Worm (Caenorhabditis elegans) whole organism, mixed stage, embryonic: ENCODE measurements around the gene F57F4.1.

Experiments
- blmp-1 ChIP-seq: fragments of 150-350 bp; optimal IDR thresholded peaks from 2 replicates; lab custom pipeline; 2014; ENCODE audit warnings: missing biosample characterization, missing genetic modification characterization
- ceh-39 ChIP-seq: fragments of 150-350 bp; optimal IDR thresholded peaks from 2 replicates; lab custom pipeline; 2014; ENCODE audit warnings: missing biosample characterization, missing genetic modification characterization
- ceh-43 ChIP-seq: fragments of 200-800 bp; sonication (Bioruptor generic); optimal IDR thresholded peaks from 2 replicates; lab custom pipeline; 2018; ENCODE audit warnings: mild to moderate bottlenecking, missing genetic modification characterization, moderate library complexity, missing compliant biosample characterization
- ceh-83 ChIP-seq: fragments of 200-800 bp; sonication (Bioruptor generic); optimal IDR thresholded peaks from 2 replicates; lab custom pipeline; 2018; ENCODE audit warnings: mild to moderate bottlenecking, missing genetic modification characterization, missing compliant biosample characterization
- ces-1 ChIP-seq: fragments of 150-350 bp; optimal IDR thresholded peaks from 2 replicates; lab custom pipeline; 2014; ENCODE audit warnings: missing biosample characterization, missing genetic modification reagents, missing genetic modification characterization
- elt-1 ChIP-seq: sonication (generic microtip); optimal IDR thresholded peaks from 2 replicates; lab custom pipeline; 2017; ENCODE audit warnings: missing genetic modification characterization, mild to moderate bottlenecking, missing compliant biosample characterization, antibody characterized with exemption, moderate library complexity, borderline replicate concordance; ENCODE audit not compliant: insufficient read depth
- elt-3 ChIP-seq: fragments of 150-350 bp; optimal IDR thresholded peaks from 2 replicates; lab custom pipeline; 2014; ENCODE audit warnings: missing biosample characterization, missing genetic modification characterization
- flh-1 ChIP-seq: fragments of 200-800 bp; sonication (Bioruptor generic); optimal IDR thresholded peaks from 2 replicates; lab custom pipeline; 2018; ENCODE audit warnings: mild to moderate bottlenecking, missing genetic modification characterization, moderate library complexity, missing compliant biosample characterization
- ham-2 ChIP-seq: fragments of 200-800 bp; sonication (Bioruptor generic); optimal IDR thresholded peaks from 2 replicates; lab custom pipeline; 2018; ENCODE audit warnings: mild to moderate bottlenecking, missing genetic modification characterization, missing compliant biosample characterization
- lin-13 ChIP-seq: fragments of 150-350 bp; optimal IDR thresholded peaks from 2 replicates; lab custom pipeline; 2014; ENCODE audit warnings: missing biosample characterization, missing genetic modification characterization
- lin-32 ChIP-seq: fragments of 200-800 bp; sonication (Bioruptor generic); optimal IDR thresholded peaks from 2 replicates; lab custom pipeline; 2018; ENCODE audit warnings: mild to moderate bottlenecking, missing genetic modification characterization, missing compliant biosample characterization
- lsy-2 ChIP-seq: fragments of 150-350 bp; optimal IDR thresholded peaks from 2 replicates; lab custom pipeline; 2014; ENCODE audit warnings: missing biosample characterization, missing genetic modification characterization
- mab-5 ChIP-seq: fragments of 150-350 bp; optimal IDR thresholded peaks from 2 replicates; lab custom pipeline; 2014; ENCODE audit warnings: missing biosample characterization, missing genetic modification characterization
- mep-1 ChIP-seq: fragments of 150-350 bp; optimal IDR thresholded peaks from 2 replicates; lab custom pipeline; 2017; ENCODE audit warnings: missing biosample characterization, missing genetic modification reagents, missing genetic modification characterization, inconsistent platforms
- mls-2 ChIP-seq: sonication (generic microtip); optimal IDR thresholded peaks from 2 replicates; lab custom pipeline; 2016; ENCODE audit warnings: mild to moderate bottlenecking, missing genetic modification characterization, moderate library complexity, missing compliant biosample characterization
- nhr-12 ChIP-seq: fragments of 150-350 bp; optimal IDR thresholded peaks from 2 replicates; lab custom pipeline; 2014; ENCODE audit warnings: missing biosample characterization, missing genetic modification characterization
- nhr-2 ChIP-seq: fragments of 150-350 bp; optimal IDR thresholded peaks from 2 replicates; lab custom pipeline; 2014; ENCODE audit warnings: missing biosample characterization, missing genetic modification characterization
- nhr-237 ChIP-seq: fragments of 150-350 bp; optimal IDR thresholded peaks from 2 replicates; lab custom pipeline; 2014; ENCODE audit warnings: missing biosample characterization, missing genetic modification characterization
- nhr-28 ChIP-seq: fragments of 150-350 bp; optimal IDR thresholded peaks from 2 replicates; lab custom pipeline; 2014; ENCODE audit warnings: missing biosample characterization, missing genetic modification characterization
- nhr-76 ChIP-seq: sonication (generic microtip); optimal IDR thresholded peaks from 2 replicates; lab custom pipeline; 2017; ENCODE audit warnings: missing biosample characterization, missing genetic modification characterization
- pha-4 ChIP-seq: fragments of 150-350 bp; optimal IDR thresholded peaks from 2 replicates; lab custom pipeline; 2018; ENCODE audit warnings: missing biosample characterization, missing genetic modification reagents, missing genetic modification characterization
- sem-2 ChIP-seq: fragments of 200-800 bp; sonication (Bioruptor generic); optimal IDR thresholded peaks from 2 replicates; lab custom pipeline; 2018; ENCODE audit warnings: mild to moderate bottlenecking, missing genetic modification characterization, missing compliant biosample characterization
- sptf-1 ChIP-seq: sonication (generic microtip); optimal IDR thresholded peaks from 2 replicates; lab custom pipeline; 2017; ENCODE audit warnings: mild to moderate bottlenecking, missing genetic modification characterization, moderate library complexity, missing compliant biosample characterization
- tbx-8 ChIP-seq: fragments of 200-800 bp; sonication (Bioruptor generic); optimal IDR thresholded peaks from 2 replicates; lab custom pipeline; 2018; ENCODE audit warnings: mild to moderate bottlenecking, missing genetic modification characterization, moderate library complexity, missing compliant biosample characterization
- unc-120 ChIP-seq: sonication (generic microtip); optimal IDR thresholded peaks from 2 replicates; lab custom pipeline; 2017; ENCODE audit warnings: missing genetic modification characterization, missing compliant biosample characterization; ENCODE audit not compliant: poor library complexity, severe bottlenecking
- unc-39 ChIP-seq: fragments of 150-350 bp; optimal IDR thresholded peaks from 2 replicates; lab custom pipeline; 2014; ENCODE audit warnings: missing biosample characterization, missing genetic modification characterization
- unc-62 ChIP-seq: fragments of 150-350 bp; optimal IDR thresholded peaks from 2 replicates; lab custom pipeline; 2014; ENCODE audit warnings: missing biosample characterization, missing genetic modification reagents, missing genetic modification characterization
- zip-8 ChIP-seq: fragments of 150-350 bp; optimal IDR thresholded peaks from 2 replicates; lab custom pipeline; 2014; ENCODE audit warnings: missing biosample characterization, missing genetic modification characterization
- ztf-11 ChIP-seq: fragments of 150-350 bp; optimal IDR thresholded peaks from 2 replicates; lab custom pipeline; 2014; ENCODE audit warnings: missing biosample characterization, missing genetic modification characterization

F57F4.1 gene

ce11 chrV:6348133-6348532 is 42.1 kb upstream of the F57F4.1 start:
- TF ChIP-seq sptf-1 (tag; lab: Kevin White, UChicago) (no peak), tbx-8 (GFP tag; lab: Kevin White, UChicago) (no peak), mab-5 (no peak), nhr-12 (tag; lab: Kevin White, UChicago) (no peak), nhr-2 (tag; lab: Kevin White, UChicago) (no peak), zip-8 (tag; lab: Kevin White, UChicago) (no peak), nhr-28 (tag; lab: Kevin White, UChicago) (no peak), ceh-39 (tag; lab: Kevin White, UChicago) (no peak)
- TF ChIP-seq, all 35 proteins: peak for 0

DNA sequence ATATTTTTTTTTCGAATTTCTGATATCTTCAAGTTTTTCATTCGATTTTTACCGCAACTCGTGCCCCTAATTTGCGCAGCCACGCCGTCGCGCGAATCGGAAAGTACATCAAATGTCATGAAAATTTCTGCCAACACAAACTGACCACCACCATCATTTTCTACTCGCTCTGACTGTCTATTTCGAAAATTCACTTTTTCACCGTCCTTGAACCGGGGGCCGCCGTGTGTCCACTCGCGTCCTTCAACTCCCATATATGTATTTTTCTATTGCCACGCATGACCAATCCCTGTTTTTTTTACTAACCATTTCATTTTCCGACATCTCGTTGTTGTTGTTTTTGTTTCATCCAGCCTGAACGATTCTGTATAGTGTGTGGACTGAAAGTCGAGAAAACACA is 40.7 kb upstream of the F57F4.1 start:
- no peak for TF ChIP-seq lsy-2 (tag; lab: Kevin White, UChicago)
- no peak for TF ChIP-seq unc-39 (tag; lab: Kevin White, UChicago)
- no peak for TF ChIP-seq ham-2 (GFP tag; lab: Kevin White, UChicago)
- TF ChIP-seq nhr-12 (tag; lab: Kevin White, UChicago): no peak
- TF ChIP-seq pha-4 (tag; lab: Kevin White, UChicago): no peak
- no peak for TF ChIP-seq tbx-8 (GFP tag; lab: Kevin White, UChicago)
- no peak for TF ChIP-seq flh-1 (GFP tag; lab: Kevin White, UChicago)
- no peak for TF ChIP-seq unc-62 (GFP tag; lab: Kevin White, UChicago)
- TF ChIP-seq sptf-1 (tag; lab: Kevin White, UChicago): no peak
- no peak for TF ChIP-seq nhr-237
- TF ChIP-seq, all 35 proteins: peak for 0

DNA sequence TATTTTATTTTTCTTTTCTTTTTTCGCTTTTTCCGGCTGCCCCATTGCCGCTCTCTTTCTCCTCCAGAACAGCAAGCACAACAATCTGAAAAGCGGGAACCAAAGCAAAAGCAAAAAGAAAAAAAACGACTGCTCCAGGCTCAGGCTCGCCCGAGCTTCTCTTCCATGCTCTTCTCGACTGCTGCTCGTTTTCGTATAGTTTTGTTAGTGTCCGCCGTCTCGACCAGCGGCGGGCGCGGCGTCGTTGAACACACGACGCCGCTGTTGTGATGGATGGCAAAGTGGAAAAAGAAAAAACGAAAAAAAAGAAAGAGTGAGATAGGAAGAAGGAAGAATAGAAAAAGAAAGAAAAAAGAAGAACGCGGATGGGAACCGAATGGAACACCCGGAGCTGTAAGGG is 40.2 kb upstream of the F57F4.1 start:
- no peak for TF ChIP-seq mls-2 (tag; lab: Kevin White, UChicago)
- TF ChIP-seq nhr-2 (tag; lab: Kevin White, UChicago): no peak
- TF ChIP-seq ham-2 (GFP tag; lab: Kevin White, UChicago): no peak
- no peak for TF ChIP-seq ceh-43
- TF ChIP-seq sptf-1 (tag; lab: Kevin White, UChicago): no peak
- TF ChIP-seq nhr-12 (tag; lab: Kevin White, UChicago): no peak
- TF ChIP-seq unc-39 (tag; lab: Kevin White, UChicago): no peak
- no peak for TF ChIP-seq blmp-1 (tag; lab: Kevin White, UChicago)
- no peak for TF ChIP-seq ceh-83
- no peak for TF ChIP-seq mep-1 (tag; lab: Kevin White, UChicago)
- TF ChIP-seq lin-32 (GFP tag; lab: Kevin White, UChicago): no peak
- no peak for TF ChIP-seq ces-1 (GFP tag; lab: Kevin White, UChicago)
- TF ChIP-seq flh-1 (GFP tag; lab: Kevin White, UChicago): no peak
- no peak for TF ChIP-seq lin-13 (tag; lab: Kevin White, UChicago)
- TF ChIP-seq sem-2 (GFP tag; lab: Kevin White, UChicago): no peak
- TF ChIP-seq nhr-28 (tag; lab: Kevin White, UChicago): no peak
- TF ChIP-seq tbx-8 (GFP tag; lab: Kevin White, UChicago): no peak

- no peak for TF ChIP-seq elt-3 (tag; lab: Kevin White, UChicago)
- TF ChIP-seq nhr-237: no peak
- TF ChIP-seq blmp-1 (tag; lab: Kevin White, UChicago): peak; percentile 95
- TF ChIP-seq, all 35 proteins: peak for 1
Measured at ce11 chrV:6351122-6351521, 39.1 kb upstream of the F57F4.1 start.

ce11 chrV:6352350-6352749 is 37.9 kb upstream of the F57F4.1 start:
- TF ChIP-seq pha-4 (tag; lab: Kevin White, UChicago) (no peak), blmp-1 (tag; lab: Kevin White, UChicago) (peak; percentile 98), zip-8 (tag; lab: Kevin White, UChicago) (no peak), ham-2 (GFP tag; lab: Kevin White, UChicago) (peak; percentile 84)

- TF ChIP-seq elt-3 (tag; lab: Kevin White, UChicago): no peak
- TF ChIP-seq blmp-1 (tag; lab: Kevin White, UChicago): peak; percentile 77
Measured at ce11 chrV:6353182-6353780, 37.0 kb upstream of the F57F4.1 start.

DNA sequence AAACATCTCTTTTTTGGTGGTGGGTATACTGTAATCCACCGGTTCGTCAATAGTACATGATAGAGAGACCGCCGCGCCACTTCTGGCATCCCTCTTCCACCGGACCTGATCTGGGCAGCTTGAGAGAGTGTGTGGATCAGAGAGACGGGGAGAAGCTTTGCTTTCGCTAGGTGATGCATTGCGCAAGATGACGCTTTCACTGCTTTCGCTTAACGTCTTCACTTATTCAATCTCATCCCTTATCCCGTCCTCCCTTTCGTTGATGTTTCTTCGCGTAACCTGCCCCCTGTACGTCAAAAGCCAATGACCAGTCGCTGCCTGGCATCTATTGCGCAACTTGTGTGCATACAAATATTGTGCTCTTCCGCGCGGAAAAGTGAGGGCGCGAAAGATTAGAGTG is 36.1 kb upstream of the F57F4.1 start:
- TF ChIP-seq mep-1 (tag; lab: Kevin White, UChicago) (no peak), elt-3 (tag; lab: Kevin White, UChicago) (no peak), flh-1 (GFP tag; lab: Kevin White, UChicago) (no peak), elt-1 (tag; lab: Kevin White, UChicago) (peak; percentile 65), ham-2 (GFP tag; lab: Kevin White, UChicago) (peak; percentile 85), nhr-28 (tag; lab: Kevin White, UChicago) (no peak), unc-62 (GFP tag; lab: Kevin White, UChicago) (no peak), mls-2 (tag; lab: Kevin White, UChicago) (no peak), ztf-11 (tag; lab: Kevin White, UChicago) (no peak), pha-4 (tag; lab: Kevin White, UChicago) (no peak), nhr-12 (tag; lab: Kevin White, UChicago) (no peak), nhr-2 (tag; lab: Kevin White, UChicago) (no peak), sptf-1 (tag; lab: Kevin White, UChicago) (peak; percentile 1), unc-120 (tag; lab: Kevin White, UChicago) (no peak), sem-2 (GFP tag; lab: Kevin White, UChicago) (no peak), nhr-76 (tag; lab: Kevin White, UChicago) (no peak), ces-1 (GFP tag; lab: Kevin White, UChicago) (no peak), nhr-237 (no peak), lin-13 (tag; lab: Kevin White, UChicago) (no peak), lin-32 (GFP tag; lab: Kevin White, UChicago) (no peak), blmp-1 (tag; lab: Kevin White, UChicago) (peak; percentile 99), mab-5 (no peak)
